Worm (Caenorhabditis elegans) whole organism, L3 larva: ENCODE data around the gene cmtr-2.

Experiments
- egl-5 ChIP-seq: fragments of 150-350 bp; optimal IDR thresholded peaks from 2 replicates; lab custom pipeline; 2017; ENCODE audit warnings: missing biosample characterization, missing genetic modification reagents, missing genetic modification characterization, inconsistent platforms
- elt-3 ChIP-seq, 3 experiments: fragments of 150-350 bp in 1 of 3; sonication (generic microtip) in 2 of 3; optimal IDR thresholded peaks; 2 replicates in 2 of 3; 4 replicates in 1 of 3; lab custom pipeline; 2014 to 2017; ENCODE audit warnings: missing biosample characterization in 3 of 3, missing genetic modification characterization in 3 of 3
- fkh-10 ChIP-seq: sonication (generic microtip); optimal IDR thresholded peaks from 2 replicates; lab custom pipeline; 2017; ENCODE audit warnings: missing biosample characterization, missing genetic modification reagents, missing genetic modification characterization
- fos-1 ChIP-seq: fragments of 150-350 bp; optimal IDR thresholded peaks from 2 replicates; lab custom pipeline; 2014; ENCODE audit warnings: missing biosample characterization, missing genetic modification characterization
- lin-39 ChIP-seq: fragments of 150-350 bp; optimal IDR thresholded peaks from 2 replicates; lab custom pipeline; 2018; ENCODE audit warnings: missing biosample characterization, missing genetic modification reagents, missing genetic modification characterization
- nfya-1 ChIP-seq: sonication (generic microtip); optimal IDR thresholded peaks from 2 replicates; lab custom pipeline; 2017; ENCODE audit warnings: missing genetic modification characterization, mild to moderate bottlenecking, missing compliant biosample characterization, antibody characterized with exemption, moderate library complexity; ENCODE audit not compliant: insufficient read depth
- snpc-4 ChIP-seq: fragments of 150-350 bp; optimal IDR thresholded peaks from 2 replicates; lab custom pipeline; 2014; ENCODE audit warnings: missing biosample characterization, missing genetic modification characterization

The cmtr-2 gene

DNA sequence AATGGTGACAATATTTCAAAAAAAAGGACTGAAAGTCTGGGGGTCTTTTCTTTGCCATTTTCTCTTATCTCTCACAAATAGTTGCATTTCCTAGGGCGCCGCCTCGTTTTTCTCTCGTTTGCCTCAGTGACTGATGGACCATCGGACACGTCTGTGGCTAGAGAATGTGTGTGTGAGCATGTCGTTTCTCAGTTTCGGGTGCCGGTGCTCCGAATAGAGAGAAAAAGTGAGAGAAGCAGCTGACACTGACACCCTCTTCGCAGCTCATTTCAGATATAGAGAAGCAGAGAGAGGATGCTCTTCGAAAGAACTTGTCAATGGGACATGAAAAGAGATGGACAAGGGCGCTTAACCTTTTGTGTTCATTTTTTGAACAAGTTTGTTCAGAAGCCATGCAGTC lies 40.6 kb downstream of the cmtr-2 start:
- TF ChIP-seq fkh-10 (GFP tag; lab: Kevin White, UChicago) (peak; percentile 16), lin-39 (tag; lab: Kevin White, UChicago) (peak; percentile 64), elt-3 (tag; optimal IDR thresholded peaks at IDR 0.05; lab: Kevin White, UChicago) (no peak), egl-5 (tag; lab: Kevin White, UChicago) (peak; percentile 0), snpc-4 (peak; percentile 32), nfya-1 (peak; percentile 55), fos-1 (tag; lab: Kevin White, UChicago) (no peak)
